Fruit fly (Drosophila melanogaster): ENCODE measurements around the gene KrT95D.

dm6 chr3R:24051459-24052165, 20.0 kb upstream of the KrT95D start:
- TF ChIP-seq CG32121 (GFP tag; IDR thresholded peaks at IDR 0.05) (0 out of 2 replicates have a peak, but pooled peaks have one; percentile 19), CG4496 (GFP tag; IDR thresholded peaks at IDR 0.05) (no peak), CG13204 (GFP tag; optimal IDR thresholded peaks at IDR 0.05) (no peak), CG8159 (tag; optimal IDR thresholded peaks at IDR 0.05) (no peak), Ets98B (GFP tag; IDR thresholded peaks at IDR 0.05) (no peak), CG12605 (GFP tag; IDR thresholded peaks at IDR 0.05) (no peak), EcR (GFP tag; optimal IDR thresholded peaks at IDR 0.05) (peak; percentile 7), rn (GFP tag; IDR thresholded peaks at IDR 0.05) (no peak), CG10348 (GFP tag; IDR thresholded peaks at IDR 0.05) (no peak), CG34367 (tag; optimal IDR thresholded peaks at IDR 0.05) (no peak), CG9948 (tag; optimal IDR thresholded peaks at IDR 0.05) (no peak), CG14655 (GFP tag; optimal IDR thresholded peaks at IDR 0.05) (no peak)

Data from whole organism, pupa.